Worm (Caenorhabditis elegans): Measurements from ENCODE around the gene srlf-37.

Gene srlf-37

DNA sequence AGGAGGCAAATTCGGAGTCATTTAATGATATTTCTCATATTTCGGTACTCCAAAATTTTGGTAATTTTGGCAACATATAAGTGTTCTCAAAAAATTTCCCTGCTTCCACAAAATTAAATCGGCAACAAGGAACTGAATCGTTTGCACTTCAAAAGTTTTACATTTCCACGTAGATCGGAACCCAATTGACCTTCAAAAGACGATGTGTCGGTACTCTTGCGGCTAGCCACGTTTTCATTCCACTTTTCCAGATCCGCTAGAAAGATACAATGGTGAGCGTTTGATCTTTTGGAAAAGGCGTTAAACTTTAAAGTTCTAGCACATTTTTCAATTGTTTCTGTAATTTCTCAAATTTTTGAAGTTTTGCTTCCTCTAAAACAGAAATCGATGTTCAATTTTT lies 7.1 kb downstream of the srlf-37 start:
- TF ChIP-seq F49E8.2 (tag; optimal IDR thresholded peaks at IDR 0.05; ENCODE audit: borderline replicate concordance) (no peak), vab-7 (GFP tag; IDR thresholded peaks at IDR 0.05) (no peak), hmg-1.1 (GFP tag; IDR thresholded peaks at IDR 0.05) (no peak), ceh-62 (tag; optimal IDR thresholded peaks at IDR 0.05) (no peak), hif-1 (tag; optimal IDR thresholded peaks at IDR 0.05) (no peak), nhr-76 (tag; optimal IDR thresholded peaks at IDR 0.05) (no peak), ceh-20 (GFP tag; IDR thresholded peaks at IDR 0.05) (no peak), ama-1 (optimal IDR thresholded peaks at IDR 0.05) (no peak), madf-9 (GFP tag; conservative IDR thresholded peaks at IDR 0.05) (no peak), aha-1 (tag) (no peak), unc-62 (GFP tag; optimal IDR thresholded peaks at IDR 0.05 in 1 of 2) (no peak), unc-62 (tag; optimal IDR thresholded peaks at IDR 0.05) (no peak), attf-4 (tag; optimal IDR thresholded peaks at IDR 0.05) (no peak), nhr-6 (tag; optimal IDR thresholded peaks at IDR 0.05) (no peak), lin-15B (tag; optimal IDR thresholded peaks at IDR 0.05) (no peak)

DNA sequence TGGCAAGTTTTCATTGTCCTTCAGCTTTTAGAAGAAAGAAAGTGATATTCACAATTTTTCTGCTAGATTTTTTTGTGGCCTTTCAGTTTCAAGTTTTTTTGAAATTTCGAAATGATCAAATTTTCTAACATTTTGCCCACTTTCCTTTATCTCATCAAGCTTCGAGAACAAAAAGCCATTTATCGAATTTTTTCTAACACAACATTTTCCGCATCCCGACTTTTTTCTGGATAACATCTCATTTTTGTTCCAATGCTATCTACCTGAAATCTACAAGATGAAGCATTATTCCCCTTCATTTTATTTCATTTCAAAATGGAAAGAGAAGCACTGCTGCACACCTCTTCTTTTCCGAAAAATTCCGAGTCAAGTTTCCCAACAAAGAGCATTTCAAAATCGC lies 11.0 kb downstream of the srlf-37 start, which contains the start of gene ZK488.5:
ZK488.5 (plus strand) TSS at position 301 of the 400 bp plus-strand sequence.
- TF ChIP-seq skn-1 (tag; optimal IDR thresholded peaks at IDR 0.05) (no peak), nhr-237 (tag; optimal IDR thresholded peaks at IDR 0.05) (no peak), ceh-62 (tag; optimal IDR thresholded peaks at IDR 0.05) (no peak), ces-1 (GFP tag; optimal IDR thresholded peaks at IDR 0.05) (no peak)

DNA sequence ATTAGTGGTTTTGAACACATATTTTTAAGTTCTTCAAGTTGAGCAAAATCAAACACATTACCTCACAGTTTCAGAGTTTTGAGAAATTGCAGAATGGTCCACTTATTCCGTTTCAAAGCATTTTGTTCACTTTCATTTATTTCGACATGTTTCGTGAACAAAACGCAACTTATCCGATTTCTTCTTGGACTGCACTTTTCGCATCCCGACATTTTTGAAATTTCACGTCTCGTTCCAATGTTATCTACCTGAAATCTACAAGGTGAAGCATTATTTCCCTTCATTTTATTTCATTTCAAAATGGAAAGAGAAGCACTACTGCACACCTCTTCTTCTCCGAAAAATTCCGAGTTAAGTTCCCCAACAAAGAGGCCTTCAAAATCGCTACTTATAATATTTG lies 13.8 kb downstream of the srlf-37 start, which contains the start of gene ZK488.6:
ZK488.6 (plus strand) TSS at position 301 of the 400 bp plus-strand sequence.
- TF ChIP-seq nhr-28 (tag; optimal IDR thresholded peaks at IDR 0.05): no peak
- TF ChIP-seq hlh-11 (tag; optimal IDR thresholded peaks at IDR 0.05): no peak
- TF ChIP-seq arid-1 (GFP tag; conservative IDR thresholded peaks at IDR 0.05): no peak
- TF ChIP-seq madf-9 (GFP tag; conservative IDR thresholded peaks at IDR 0.05): no peak
- TF ChIP-seq F26F4.8 (GFP tag; conservative IDR thresholded peaks at IDR 0.05): no peak
- TF ChIP-seq daf-12 (tag; optimal IDR thresholded peaks at IDR 0.05): no peak
- TF ChIP-seq nhr-111 (GFP tag; optimal IDR thresholded peaks at IDR 0.05): no peak
- no peak for TF ChIP-seq lin-1 (GFP tag; IDR thresholded peaks at IDR 0.05)
- no peak for TF ChIP-seq snpc-4 (tag; optimal IDR thresholded peaks at IDR 0.05)
- no peak for TF ChIP-seq daf-19 (GFP tag; conservative IDR thresholded peaks at IDR 0.05)
- no peak for TF ChIP-seq ceh-20 (GFP tag; IDR thresholded peaks at IDR 0.05)
- TF ChIP-seq nhr-25 (tag; optimal IDR thresholded peaks at IDR 0.05; ENCODE audit: borderline replicate concordance, insufficient read depth): no peak
- TF ChIP-seq nhr-41 (GFP tag; IDR thresholded peaks at IDR 0.05): no peak
- TF ChIP-seq D1046.2 (GFP tag; IDR thresholded peaks at IDR 0.05): no peak
- no peak for TF ChIP-seq F44E2.7 (GFP tag; IDR thresholded peaks at IDR 0.05)
- no peak for TF ChIP-seq nhr-6 (tag; optimal IDR thresholded peaks at IDR 0.05)
- no peak for TF ChIP-seq cey-2 (tag; optimal IDR thresholded peaks at IDR 0.05; ENCODE audit: borderline replicate concordance, insufficient read depth)
- no peak for TF ChIP-seq nhr-48 (tag; optimal IDR thresholded peaks at IDR 0.05)

DNA sequence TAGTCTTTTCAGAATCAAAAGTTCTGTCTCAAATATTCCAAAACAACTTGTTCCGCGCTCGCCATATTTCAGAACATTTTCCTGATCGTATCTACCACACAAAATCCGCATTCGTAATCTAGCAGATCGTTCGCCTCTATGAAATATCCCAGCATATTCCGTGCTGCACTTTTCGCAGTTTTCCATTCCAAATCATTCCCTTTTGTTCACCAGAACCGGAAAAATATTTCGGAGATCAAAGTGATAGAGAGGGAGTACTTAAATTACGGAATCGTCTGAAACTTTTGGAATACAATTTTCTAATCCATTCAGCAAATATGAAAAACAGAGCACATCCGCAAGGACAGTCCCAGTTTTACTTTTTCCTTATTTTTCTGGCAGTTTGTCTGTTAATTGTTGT lies 16.2 kb downstream of the srlf-37 start, which contains the start of gene K06H6.1:
K06H6.1 (plus strand) TSS at position 301 of the 400 bp plus-strand sequence.
- no peak for TF ChIP-seq mdt-29 (GFP tag; IDR thresholded peaks at IDR 0.05)
- peak in 1 of 2 experiments; percentile 40 for TF ChIP-seq unc-62 (GFP tag; optimal IDR thresholded peaks at IDR 0.05 in 1 of 2)
- TF ChIP-seq unc-62 (tag; optimal IDR thresholded peaks at IDR 0.05): no peak

DNA sequence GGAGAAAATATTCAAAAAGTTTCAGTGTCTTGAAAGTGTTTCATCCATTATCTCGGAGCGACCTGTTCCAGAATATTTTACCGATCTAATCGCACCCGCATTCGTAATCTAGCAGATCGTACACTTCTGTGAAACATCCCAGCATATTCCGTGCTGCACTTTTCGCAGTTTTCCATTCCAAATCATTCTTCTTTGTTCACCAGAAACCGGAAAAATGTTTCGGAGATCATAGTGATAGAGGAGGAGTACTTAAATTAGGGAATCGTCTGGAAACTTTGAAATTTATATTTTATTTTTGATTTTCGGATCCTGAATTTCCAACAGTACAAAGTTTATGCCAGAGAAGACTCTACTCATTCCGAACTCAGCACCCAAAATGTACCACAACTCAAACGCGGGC lies 18.5 kb downstream of the srlf-37 start, which contains the start of gene K06H6.2:
K06H6.2 (plus strand) TSS at position 301 of the 400 bp plus-strand sequence.
- TF ChIP-seq aha-1 (tag) (peak; percentile 4), fkh-10 (GFP tag; optimal IDR thresholded peaks at IDR 0.05) (no peak), mep-1 (tag; optimal IDR thresholded peaks at IDR 0.05) (no peak), nhr-28 (tag; optimal IDR thresholded peaks at IDR 0.05) (no peak), egl-27 (tag; optimal IDR thresholded peaks at IDR 0.05) (no peak)
